Worm (Caenorhabditis elegans) whole organism, mixed stage, embryonic: ENCODE measurements around the gene Y82E9BL.3.

Experiments used
- M03D4.4 ChIP-seq: sonication (generic microtip); optimal IDR thresholded peaks from 2 replicates; lab custom pipeline; 2017; ENCODE audit warnings: mild to moderate bottlenecking, missing genetic modification characterization, missing compliant biosample characterization
- blmp-1 ChIP-seq: fragments of 150-350 bp; optimal IDR thresholded peaks from 2 replicates; lab custom pipeline; 2014; ENCODE audit warnings: missing biosample characterization, missing genetic modification characterization
- ceh-43 ChIP-seq: fragments of 200-800 bp; sonication (Bioruptor generic); optimal IDR thresholded peaks from 2 replicates; lab custom pipeline; 2018; ENCODE audit warnings: mild to moderate bottlenecking, missing genetic modification characterization, moderate library complexity, missing compliant biosample characterization
- ceh-83 ChIP-seq: fragments of 200-800 bp; sonication (Bioruptor generic); optimal IDR thresholded peaks from 2 replicates; lab custom pipeline; 2018; ENCODE audit warnings: mild to moderate bottlenecking, missing genetic modification characterization, missing compliant biosample characterization
- ces-1 ChIP-seq: fragments of 150-350 bp; optimal IDR thresholded peaks from 2 replicates; lab custom pipeline; 2014; ENCODE audit warnings: missing biosample characterization, missing genetic modification reagents, missing genetic modification characterization
- cnd-1 ChIP-seq: fragments of 200-800 bp; sonication (Bioruptor generic); optimal IDR thresholded peaks from 2 replicates; lab custom pipeline; 2018; ENCODE audit warnings: mild to moderate bottlenecking, missing genetic modification characterization, missing compliant biosample characterization
- elt-3 ChIP-seq: fragments of 150-350 bp; optimal IDR thresholded peaks from 2 replicates; lab custom pipeline; 2014; ENCODE audit warnings: missing biosample characterization, missing genetic modification characterization
- hlh-1 ChIP-seq: fragments of 150-350 bp; optimal IDR thresholded peaks from 2 replicates; lab custom pipeline; 2014; ENCODE audit warnings: missing biosample characterization, missing genetic modification reagents, missing genetic modification characterization
- lin-13 ChIP-seq: fragments of 150-350 bp; optimal IDR thresholded peaks from 2 replicates; lab custom pipeline; 2014; ENCODE audit warnings: missing biosample characterization, missing genetic modification characterization
- lin-32 ChIP-seq: fragments of 200-800 bp; sonication (Bioruptor generic); optimal IDR thresholded peaks from 2 replicates; lab custom pipeline; 2018; ENCODE audit warnings: mild to moderate bottlenecking, missing genetic modification characterization, missing compliant biosample characterization
- lsy-2 ChIP-seq: fragments of 150-350 bp; optimal IDR thresholded peaks from 2 replicates; lab custom pipeline; 2014; ENCODE audit warnings: missing biosample characterization, missing genetic modification characterization
- mab-5 ChIP-seq: fragments of 150-350 bp; optimal IDR thresholded peaks from 2 replicates; lab custom pipeline; 2014; ENCODE audit warnings: missing biosample characterization, missing genetic modification characterization
- mep-1 ChIP-seq: fragments of 150-350 bp; optimal IDR thresholded peaks from 2 replicates; lab custom pipeline; 2017; ENCODE audit warnings: missing biosample characterization, missing genetic modification reagents, missing genetic modification characterization, inconsistent platforms
- nhr-12 ChIP-seq: fragments of 150-350 bp; optimal IDR thresholded peaks from 2 replicates; lab custom pipeline; 2014; ENCODE audit warnings: missing biosample characterization, missing genetic modification characterization
- nhr-2 ChIP-seq: fragments of 150-350 bp; optimal IDR thresholded peaks from 2 replicates; lab custom pipeline; 2014; ENCODE audit warnings: missing biosample characterization, missing genetic modification characterization
- nhr-237 ChIP-seq: fragments of 150-350 bp; optimal IDR thresholded peaks from 2 replicates; lab custom pipeline; 2014; ENCODE audit warnings: missing biosample characterization, missing genetic modification characterization
- nhr-28 ChIP-seq: fragments of 150-350 bp; optimal IDR thresholded peaks from 2 replicates; lab custom pipeline; 2014; ENCODE audit warnings: missing biosample characterization, missing genetic modification characterization
- nhr-76 ChIP-seq: sonication (generic microtip); optimal IDR thresholded peaks from 2 replicates; lab custom pipeline; 2017; ENCODE audit warnings: missing biosample characterization, missing genetic modification characterization
- pha-4 ChIP-seq: fragments of 150-350 bp; optimal IDR thresholded peaks from 2 replicates; lab custom pipeline; 2018; ENCODE audit warnings: missing biosample characterization, missing genetic modification reagents, missing genetic modification characterization
- sem-2 ChIP-seq: fragments of 200-800 bp; sonication (Bioruptor generic); optimal IDR thresholded peaks from 2 replicates; lab custom pipeline; 2018; ENCODE audit warnings: mild to moderate bottlenecking, missing genetic modification characterization, missing compliant biosample characterization
- snpc-4 ChIP-seq: fragments of 150-350 bp; optimal IDR thresholded peaks from 2 replicates; lab custom pipeline; 2014; ENCODE audit warnings: missing biosample characterization, missing genetic modification characterization
- sptf-1 ChIP-seq: sonication (generic microtip); optimal IDR thresholded peaks from 2 replicates; lab custom pipeline; 2017; ENCODE audit warnings: mild to moderate bottlenecking, missing genetic modification characterization, moderate library complexity, missing compliant biosample characterization
- tbx-8 ChIP-seq: fragments of 200-800 bp; sonication (Bioruptor generic); optimal IDR thresholded peaks from 2 replicates; lab custom pipeline; 2018; ENCODE audit warnings: mild to moderate bottlenecking, missing genetic modification characterization, moderate library complexity, missing compliant biosample characterization
- unc-120 ChIP-seq: sonication (generic microtip); optimal IDR thresholded peaks from 2 replicates; lab custom pipeline; 2017; ENCODE audit warnings: missing genetic modification characterization, missing compliant biosample characterization; ENCODE audit not compliant: poor library complexity, severe bottlenecking
- unc-39 ChIP-seq: fragments of 150-350 bp; optimal IDR thresholded peaks from 2 replicates; lab custom pipeline; 2014; ENCODE audit warnings: missing biosample characterization, missing genetic modification characterization
- unc-62 ChIP-seq: fragments of 150-350 bp; optimal IDR thresholded peaks from 2 replicates; lab custom pipeline; 2014; ENCODE audit warnings: missing biosample characterization, missing genetic modification reagents, missing genetic modification characterization
- zip-8 ChIP-seq: fragments of 150-350 bp; optimal IDR thresholded peaks from 2 replicates; lab custom pipeline; 2014; ENCODE audit warnings: missing biosample characterization, missing genetic modification characterization

Gene Y82E9BL.3

ce11 chrIII:1308887-1309286, 41.8 kb downstream of the Y82E9BL.3 start, which contains the start of gene Y82E9BL.12:
Y82E9BL.12 (plus strand) TSS chrIII:1309187.
- TF ChIP-seq tbx-8 (GFP tag; lab: Kevin White, UChicago): no peak
- TF ChIP-seq elt-3 (tag; lab: Kevin White, UChicago): no peak
- no peak for TF ChIP-seq ceh-83 (GFP tag; lab: Kevin White, UChicago)
- no peak for TF ChIP-seq hlh-1 (tag; lab: Kevin White, UChicago)
- TF ChIP-seq snpc-4: no peak
- no peak for TF ChIP-seq zip-8 (tag; lab: Kevin White, UChicago)
- TF ChIP-seq M03D4.4 (tag; lab: Kevin White, UChicago): no peak
- no peak for TF ChIP-seq nhr-12 (tag; lab: Kevin White, UChicago)
- TF ChIP-seq nhr-2 (tag; lab: Kevin White, UChicago): no peak

ce11 chrIII:1308209-1308608, 42.4 kb downstream of the Y82E9BL.3 start, which contains the start of gene fbxa-79:
fbxa-79 (minus strand) TSS chrIII:1308294.
- TF ChIP-seq ceh-83 (GFP tag; lab: Kevin White, UChicago): no peak
- TF ChIP-seq nhr-237 (tag; lab: Kevin White, UChicago): no peak
- TF ChIP-seq blmp-1 (tag; lab: Kevin White, UChicago): no peak
- TF ChIP-seq cnd-1: no peak
- no peak for TF ChIP-seq sem-2 (GFP tag; lab: Kevin White, UChicago)
- TF ChIP-seq nhr-28 (tag; lab: Kevin White, UChicago): no peak
- TF ChIP-seq lin-13 (tag; lab: Kevin White, UChicago): no peak
- no peak for TF ChIP-seq unc-62
- no peak for TF ChIP-seq ces-1 (GFP tag; lab: Kevin White, UChicago)
- TF ChIP-seq elt-3 (tag; lab: Kevin White, UChicago): no peak
- no peak for TF ChIP-seq zip-8 (tag; lab: Kevin White, UChicago)
- no peak for TF ChIP-seq unc-120 (tag; lab: Kevin White, UChicago)

- TF ChIP-seq elt-3 (tag; lab: Kevin White, UChicago) (no peak), nhr-12 (tag; lab: Kevin White, UChicago) (no peak), nhr-76 (tag; lab: Kevin White, UChicago) (no peak), unc-39 (tag; lab: Kevin White, UChicago) (no peak), unc-62 (no peak), ceh-43 (GFP tag; lab: Kevin White, UChicago) (no peak), ces-1 (GFP tag; lab: Kevin White, UChicago) (no peak), mab-5 (no peak), zip-8 (tag; lab: Kevin White, UChicago) (no peak), mep-1 (tag; lab: Kevin White, UChicago) (no peak), lin-32 (GFP tag; lab: Kevin White, UChicago) (no peak), lin-13 (tag; lab: Kevin White, UChicago) (no peak), ceh-83 (GFP tag; lab: Kevin White, UChicago) (no peak), nhr-2 (tag; lab: Kevin White, UChicago) (no peak), sptf-1 (tag; lab: Kevin White, UChicago) (no peak), pha-4 (no peak)
Measured at ce11 chrIII:1307333-1307732, 43.3 kb downstream of the Y82E9BL.3 start.

- TF ChIP-seq lsy-2 (tag; lab: Kevin White, UChicago): no peak
- no peak for TF ChIP-seq nhr-2 (tag; lab: Kevin White, UChicago)
- no peak for TF ChIP-seq hlh-1 (tag; lab: Kevin White, UChicago)
- TF ChIP-seq mep-1 (tag; lab: Kevin White, UChicago): no peak
- TF ChIP-seq, all 35 proteins: peak for 0
Measured at ce11 chrIII:1303414-1303813, 47.2 kb downstream of the Y82E9BL.3 start, which contains the start of gene fbxa-75. fbxa-75 (plus strand) TSS chrIII:1303714.
